Worm (Caenorhabditis elegans) whole organism, early embryonic: ENCODE data around the gene ptr-22.

Experiments used
- B0310.2 ChIP-seq: sonication (generic microtip); optimal IDR thresholded peaks from 2 replicates; lab custom pipeline; 2016; ENCODE audit warnings: mild to moderate bottlenecking, missing genetic modification characterization, missing compliant biosample characterization
- F13C5.2 ChIP-seq: sonication (generic microtip); optimal IDR thresholded peaks from 2 replicates; lab custom pipeline; 2017; ENCODE audit warnings: mild to moderate bottlenecking, missing genetic modification characterization, inconsistent platforms, missing compliant biosample characterization
- ama-1 ChIP-seq: fragments of 150-350 bp; optimal IDR thresholded peaks from 2 replicates; lab custom pipeline; 2014
- ceh-36 ChIP-seq: sonication (generic microtip); optimal IDR thresholded peaks from 2 replicates; lab custom pipeline; 2016; ENCODE audit warnings: missing genetic modification characterization, inconsistent platforms, missing compliant biosample characterization
- hmbx-1 ChIP-seq: sonication (generic microtip); optimal IDR thresholded peaks from 2 replicates; lab custom pipeline; 2016; ENCODE audit warnings: mild to moderate bottlenecking, missing genetic modification characterization, missing compliant biosample characterization
- hmg-4 ChIP-seq: fragments of 200-800 bp; sonication (Bioruptor generic); optimal IDR thresholded peaks from 2 replicates; lab custom pipeline; 2018; ENCODE audit warnings: mild to moderate bottlenecking, missing genetic modification characterization, missing compliant biosample characterization
- pes-1 ChIP-seq: fragments of 200-800 bp; sonication (Bioruptor generic); IDR thresholded peaks from 2 replicates; pipeline ENCODE4 v1.3.6; 2022; ENCODE audit warnings: missing genetic modification reagents, missing genetic modification characterization, missing compliant biosample characterization
- sea-1 ChIP-seq: fragments of 200-800 bp; sonication (Bioruptor generic); conservative IDR thresholded peaks from 2 replicates; pipeline ENCODE4 v1.3.6; 2022; ENCODE audit warnings: missing genetic modification characterization, missing compliant biosample characterization

DNA sequence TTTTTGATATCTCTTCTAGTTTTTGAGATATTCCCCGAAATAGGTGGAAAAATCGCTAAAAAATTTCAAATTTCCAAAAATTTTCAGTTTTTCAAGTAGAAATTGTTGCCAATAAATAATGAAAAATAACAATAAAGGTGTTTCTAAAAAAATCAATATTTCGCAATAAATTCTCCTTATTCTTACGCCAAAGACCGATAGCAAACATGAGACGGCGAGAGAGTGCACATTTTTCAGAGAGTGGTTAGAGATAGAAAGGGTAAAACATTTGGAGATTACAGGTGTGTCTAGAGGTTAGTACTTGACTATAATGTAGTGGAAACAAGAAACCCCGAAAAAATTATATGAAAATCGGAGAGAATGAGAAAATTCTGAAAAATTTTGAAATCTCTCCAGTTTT, 29.6 kb downstream of the ptr-22 start:
- TF ChIP-seq ama-1 (lab: Kevin White, UChicago) (no peak), pes-1 (GFP tag; lab: Robert Waterston, UW) (no peak), ceh-36 (no peak), hmbx-1 (tag; lab: Kevin White, UChicago) (no peak), B0310.2 (tag; lab: Kevin White, UChicago) (no peak), F13C5.2 (no peak), hmg-4 (GFP tag; lab: Kevin White, UChicago) (no peak), sea-1 (GFP tag; lab: Robert Waterston, UW) (no peak)
